Worm (Caenorhabditis elegans) whole organism, mixed stage, embryonic: ENCODE measurements around the gene clec-75.

ENCODE experiments used
- lsy-2 ChIP-seq: fragments of 150-350 bp; optimal IDR thresholded peaks from 2 replicates; lab custom pipeline; 2014; ENCODE audit warnings: missing biosample characterization, missing genetic modification characterization
- pha-4 ChIP-seq: fragments of 150-350 bp; optimal IDR thresholded peaks from 2 replicates; lab custom pipeline; 2018; ENCODE audit warnings: missing biosample characterization, missing genetic modification reagents, missing genetic modification characterization
- unc-120 ChIP-seq: sonication (generic microtip); optimal IDR thresholded peaks from 2 replicates; lab custom pipeline; 2017; ENCODE audit warnings: missing genetic modification characterization, missing compliant biosample characterization; ENCODE audit not compliant: poor library complexity, severe bottlenecking

DNA sequence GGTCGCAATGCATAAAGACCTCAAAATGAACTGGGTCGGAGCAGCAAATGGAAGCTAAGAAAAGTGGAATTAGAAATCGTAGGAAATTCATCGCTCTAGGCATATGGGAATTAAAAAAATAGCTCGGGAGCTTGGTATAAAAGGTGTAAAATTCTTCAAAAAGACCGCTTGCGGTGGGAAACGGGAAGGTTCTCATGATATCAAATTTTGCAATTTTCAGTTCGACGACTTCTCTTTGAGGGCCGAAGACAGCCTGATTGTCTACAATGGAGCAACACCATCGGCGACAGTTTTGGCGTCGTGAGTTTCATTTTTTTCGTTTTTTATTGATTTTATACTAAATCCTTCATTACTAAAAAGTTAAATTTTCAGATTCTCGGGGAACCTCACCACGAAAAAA, 38.0 kb downstream of the clec-75 start, which contains the start of gene F47C12.8:
- TF ChIP-seq lsy-2 (tag; lab: Kevin White, UChicago) (no peak), unc-120 (tag; lab: Kevin White, UChicago) (no peak), pha-4 (tag; lab: Kevin White, UChicago) (no peak)
